Fruit fly (Drosophila melanogaster): ENCODE results near the gene CG13813.

dm6 chr3L:20195875-20196274 is 35.6 kb upstream of the CG13813 start:
- TF ChIP-seq dan (GFP tag; IDR thresholded peaks at IDR 0.05) = no peak
- TF ChIP-seq unc-4 (GFP tag; IDR thresholded peaks at IDR 0.05; ENCODE audit: partially characterized antibody) = no peak
- peak; percentile 39 for TF ChIP-seq CG33213 (GFP tag; optimal IDR thresholded peaks at IDR 0.05)
- TF ChIP-seq HLHmδ (GFP tag; optimal IDR thresholded peaks at IDR 0.05) = no peak
- no peak for TF ChIP-seq crol (GFP tag; IDR thresholded peaks at IDR 0.05)
- TF ChIP-seq CG12744 (GFP tag; optimal IDR thresholded peaks at IDR 0.05) = no peak
- peak; percentile 56 for TF ChIP-seq CG13424 (tag; optimal IDR thresholded peaks at IDR 0.05)
- TF ChIP-seq Abd-B (GFP tag; optimal IDR thresholded peaks at IDR 0.05) = peak; percentile 64
- no peak for TF ChIP-seq CG9797 (GFP tag; optimal IDR thresholded peaks at IDR 0.05)
- TF ChIP-seq CG7786 (GFP tag; optimal IDR thresholded peaks at IDR 0.05) = peak; percentile 24
